Worm (Caenorhabditis elegans) whole organism, young adult: ENCODE data around the gene M7.8.

ENCODE experiments used
- B0336.3 ChIP-seq: fragments of 200-800 bp; sonication (Bioruptor generic); IDR thresholded peaks from 2 replicates; pipeline ENCODE4 v1.3.6; 2022; ENCODE audit warnings: missing genetic modification characterization, missing compliant biosample characterization
- F49E8.2 ChIP-seq: sonication (generic microtip); optimal IDR thresholded peaks from 3 replicates; lab custom pipeline; 2017; ENCODE audit warnings: missing genetic modification characterization, mild to moderate bottlenecking, missing compliant biosample characterization, antibody characterized with exemption, moderate library complexity; ENCODE audit not compliant: insufficient read depth
- Y56A3A.18 ChIP-seq: fragments of 200-800 bp; sonication (Bioruptor generic); IDR thresholded peaks from 2 replicates; pipeline ENCODE4 v1.3.6; 2022; ENCODE audit warnings: missing genetic modification reagents, missing genetic modification characterization, missing compliant biosample characterization
- dpl-1 ChIP-seq: fragments of 150-350 bp; optimal IDR thresholded peaks from 2 replicates; lab custom pipeline; 2014; ENCODE audit warnings: missing biosample characterization, missing genetic modification reagents, missing genetic modification characterization
- lag-1 ChIP-seq: fragments of 200-800 bp; sonication (Bioruptor generic); IDR thresholded peaks from 2 replicates; pipeline ENCODE4 v1.3.6; 2022; ENCODE audit warnings: missing genetic modification reagents, missing genetic modification characterization, missing compliant biosample characterization
- madf-6 ChIP-seq: fragments of 200-800 bp; sonication (Bioruptor generic); IDR thresholded peaks from 2 replicates; pipeline ENCODE4 v1.3.6; 2022; ENCODE audit warnings: missing genetic modification reagents, missing genetic modification characterization, missing compliant biosample characterization
- pbrm-1 ChIP-seq: fragments of 200-800 bp; sonication (Bioruptor generic); IDR thresholded peaks from 2 replicates; pipeline ENCODE4 v1.3.6; 2022; ENCODE audit warnings: missing genetic modification reagents, missing genetic modification characterization, missing compliant biosample characterization
- pha-4 ChIP-seq: fragments of 150-350 bp; sonication (generic microtip); optimal IDR thresholded peaks from 2 replicates; lab custom pipeline; 2014; ENCODE audit warnings: missing biosample characterization, missing genetic modification reagents, missing genetic modification characterization
- tlf-1 ChIP-seq: fragments of 200-800 bp; sonication (Bioruptor generic); optimal IDR thresholded peaks from 2 replicates; lab custom pipeline; 2018; ENCODE audit warnings: mild to moderate bottlenecking, missing genetic modification characterization, missing compliant biosample characterization
- unc-62 ChIP-seq: fragments of 150-350 bp; optimal IDR thresholded peaks from 2 replicates; lab custom pipeline; 2014; ENCODE audit warnings: missing biosample characterization, missing genetic modification reagents, missing genetic modification characterization

DNA sequence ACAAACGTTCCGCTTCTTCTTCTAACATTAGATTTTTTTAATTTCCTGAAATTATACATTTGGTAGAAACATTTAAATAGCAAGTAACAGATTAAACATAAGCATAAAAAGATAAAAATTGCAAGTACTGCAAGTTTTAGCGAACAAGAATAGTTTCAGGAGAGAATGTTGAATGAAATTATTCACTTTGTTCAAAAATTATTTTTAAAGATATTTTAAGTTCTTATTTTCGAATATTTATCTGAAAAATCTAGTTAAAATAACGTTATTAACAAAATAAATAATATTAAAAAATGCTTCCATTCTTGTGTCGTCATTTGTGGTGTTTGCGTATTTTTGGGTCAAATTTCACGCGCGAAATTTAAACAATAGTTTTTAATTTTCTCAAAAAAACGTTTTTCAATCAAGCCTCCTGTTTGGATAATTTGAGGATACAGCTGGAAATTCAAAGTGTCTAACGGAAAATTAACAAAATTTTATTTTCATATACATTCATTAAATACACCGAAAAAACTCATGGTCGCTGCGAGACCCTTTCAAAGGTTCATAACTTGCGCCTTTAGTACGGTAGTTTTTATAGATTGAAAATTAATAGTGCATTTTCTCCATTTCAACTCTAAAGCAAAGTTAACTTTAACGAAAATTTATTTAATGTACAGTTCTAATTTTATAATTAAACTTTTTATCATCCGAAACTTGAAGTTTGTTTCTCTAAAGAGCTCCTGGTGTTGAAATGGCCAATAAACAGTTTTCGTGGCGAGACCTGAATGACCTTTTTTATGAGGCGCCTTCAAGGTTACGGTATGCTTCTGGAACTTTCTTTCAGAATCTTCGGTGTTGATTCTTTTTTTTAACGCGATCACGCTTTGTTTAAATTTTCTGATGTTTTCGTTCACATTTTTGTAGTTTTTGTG, 47.7 kb upstream of the M7.8 start, which contains the start of gene skih-2:
- TF ChIP-seq B0336.3 (GFP tag; lab: Robert Waterston, UW) = no peak
- no peak for TF ChIP-seq pbrm-1 (GFP tag; lab: Robert Waterston, UW)
- no peak for TF ChIP-seq pha-4
- TF ChIP-seq dpl-1 (GFP tag; lab: Kevin White, UChicago) = peak; percentile 70
- peak; percentile 95 for TF ChIP-seq madf-6 (GFP tag; lab: Robert Waterston, UW)
- TF ChIP-seq unc-62 (GFP tag; lab: Kevin White, UChicago) = no peak
- peak; percentile 66 for TF ChIP-seq F49E8.2
- TF ChIP-seq Y56A3A.18 = no peak
- no peak for TF ChIP-seq tlf-1
- no peak for TF ChIP-seq lag-1 (GFP tag; lab: Robert Waterston, UW)
